Worm (Caenorhabditis elegans) whole organism, L4 larva: ENCODE results near the gene F10E9.1.

Experiments
- ceh-20 ChIP-seq: fragments of 200-800 bp; sonication (Bioruptor generic); IDR thresholded peaks from 2 replicates; pipeline ENCODE4 v1.3.6; 2022; ENCODE audit warnings: missing genetic modification reagents, missing genetic modification characterization, missing compliant biosample characterization
- ceh-44 ChIP-seq: fragments of 200-800 bp; sonication (Bioruptor generic); IDR thresholded peaks from 2 replicates; pipeline ENCODE4 v1.3.6; 2022; ENCODE audit warnings: missing genetic modification reagents, missing genetic modification characterization, missing compliant biosample characterization
- dpl-1 ChIP-seq: fragments of 150-350 bp; optimal IDR thresholded peaks from 2 replicates; lab custom pipeline; 2014; ENCODE audit warnings: missing biosample characterization, missing genetic modification reagents, missing genetic modification characterization
- madf-9 ChIP-seq: fragments of 200-800 bp; sonication (Bioruptor generic); conservative IDR thresholded peaks from 2 replicates; pipeline ENCODE4 v1.3.6; 2022; ENCODE audit warnings: missing genetic modification reagents, missing genetic modification characterization, missing compliant biosample characterization
- mxl-2 ChIP-seq: fragments of 200-800 bp; sonication (Bioruptor generic); conservative IDR thresholded peaks from 2 replicates; pipeline ENCODE4 v1.3.6; 2022; ENCODE audit warnings: missing genetic modification reagents, missing genetic modification characterization, missing compliant biosample characterization
- nhr-111 ChIP-seq: fragments of 200-800 bp; sonication (Bioruptor generic); optimal IDR thresholded peaks from 2 replicates; lab custom pipeline; 2018; ENCODE audit warnings: mild to moderate bottlenecking, missing genetic modification characterization, missing compliant biosample characterization
- nhr-28 ChIP-seq: fragments of 150-350 bp; optimal IDR thresholded peaks from 2 replicates; lab custom pipeline; 2014; ENCODE audit warnings: missing biosample characterization, missing genetic modification characterization
- nhr-77 ChIP-seq: fragments of 150-350 bp; optimal IDR thresholded peaks from 2 replicates; lab custom pipeline; 2014; ENCODE audit warnings: missing biosample characterization, missing genetic modification characterization
- unc-39 ChIP-seq: sonication (generic microtip); optimal IDR thresholded peaks from 2 replicates; lab custom pipeline; 2017; ENCODE audit warnings: missing biosample characterization, missing genetic modification characterization
- zfp-3 ChIP-seq: fragments of 200-800 bp; sonication (Bioruptor generic); conservative IDR thresholded peaks from 2 replicates; pipeline ENCODE4 v1.3.6; 2022; ENCODE audit warnings: missing genetic modification reagents, missing genetic modification characterization, missing compliant biosample characterization
- ztf-11 ChIP-seq: fragments of 150-350 bp; optimal IDR thresholded peaks from 2 replicates; lab custom pipeline; 2014; ENCODE audit warnings: missing biosample characterization, missing genetic modification characterization
- ztf-7 ChIP-seq: fragments of 150-350 bp; optimal IDR thresholded peaks from 2 replicates; lab custom pipeline; 2014; ENCODE audit warnings: missing biosample characterization, missing genetic modification characterization

ce11 chrIII:8303440-8303839 lies 19.5 kb upstream of the F10E9.1 start:
- TF ChIP-seq dpl-1 = no peak
- no peak for TF ChIP-seq nhr-77
- no peak for TF ChIP-seq zfp-3 (GFP tag; lab: Robert Waterston, UW)
- no peak for TF ChIP-seq madf-9 (GFP tag; lab: Robert Waterston, UW)
- TF ChIP-seq ztf-7 (tag; lab: Kevin White, UChicago) = no peak
- no peak for TF ChIP-seq ceh-44 (GFP tag; lab: Robert Waterston, UW)
- TF ChIP-seq unc-39 (tag; lab: Kevin White, UChicago) = no peak
- TF ChIP-seq nhr-111 (GFP tag; lab: Kevin White, UChicago) = no peak
- TF ChIP-seq nhr-28 (tag; lab: Kevin White, UChicago) = no peak
- TF ChIP-seq ztf-11 (tag; lab: Kevin White, UChicago) = no peak
- no peak for TF ChIP-seq ceh-20 (GFP tag; lab: Robert Waterston, UW)
- TF ChIP-seq mxl-2 = no peak
